Worm (Caenorhabditis elegans) whole organism, early embryonic: Measurements from ENCODE around the gene mogs-1.

Experiments
- B0310.2 ChIP-seq: sonication (generic microtip); optimal IDR thresholded peaks from 2 replicates; lab custom pipeline; 2016; ENCODE audit warnings: mild to moderate bottlenecking, missing genetic modification characterization, missing compliant biosample characterization
- F13C5.2 ChIP-seq: sonication (generic microtip); optimal IDR thresholded peaks from 2 replicates; lab custom pipeline; 2017; ENCODE audit warnings: mild to moderate bottlenecking, missing genetic modification characterization, inconsistent platforms, missing compliant biosample characterization
- ama-1 ChIP-seq: fragments of 150-350 bp; optimal IDR thresholded peaks from 2 replicates; lab custom pipeline; 2014
- ceh-13 ChIP-seq: fragments of 200-800 bp; sonication (Bioruptor generic); optimal IDR thresholded peaks from 2 replicates; lab custom pipeline; 2018; ENCODE audit warnings: mild to moderate bottlenecking, missing genetic modification characterization, missing compliant biosample characterization
- flt-1 ChIP-seq: fragments of 200-800 bp; sonication (Bioruptor generic); IDR thresholded peaks from 2 replicates; pipeline ENCODE4 v1.3.6; 2022; ENCODE audit warnings: missing genetic modification characterization, missing compliant biosample characterization
- hmbx-1 ChIP-seq: sonication (generic microtip); optimal IDR thresholded peaks from 2 replicates; lab custom pipeline; 2016; ENCODE audit warnings: mild to moderate bottlenecking, missing genetic modification characterization, missing compliant biosample characterization
- hnd-1 ChIP-seq: sonication (generic microtip); optimal IDR thresholded peaks from 2 replicates; lab custom pipeline; 2016; ENCODE audit warnings: missing genetic modification characterization, missing compliant biosample characterization
- scrt-1 ChIP-seq: fragments of 200-800 bp; sonication (Bioruptor generic); IDR thresholded peaks from 2 replicates; pipeline ENCODE4 v1.3.6; 2022; ENCODE audit warnings: missing genetic modification characterization, missing compliant biosample characterization
- sea-1 ChIP-seq: fragments of 200-800 bp; sonication (Bioruptor generic); conservative IDR thresholded peaks from 2 replicates; pipeline ENCODE4 v1.3.6; 2022; ENCODE audit warnings: missing genetic modification characterization, missing compliant biosample characterization

DNA sequence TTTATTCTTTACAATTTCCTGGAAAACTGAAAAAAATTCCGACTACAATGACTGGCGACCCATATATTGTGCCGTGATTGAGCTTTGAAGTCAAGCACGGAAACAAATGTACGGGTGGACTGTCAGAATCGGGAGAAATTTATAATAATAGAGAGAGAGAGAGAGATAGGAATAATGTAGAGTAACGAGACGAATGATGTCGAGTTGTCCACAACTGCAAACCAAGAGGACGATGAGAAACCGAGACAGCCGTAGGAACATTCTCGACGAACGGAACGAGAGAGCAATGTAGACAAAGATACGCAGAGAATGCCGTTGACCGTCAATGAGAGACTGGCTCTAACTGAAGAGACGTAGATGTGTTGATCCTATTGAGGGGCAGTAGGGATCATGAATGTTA is 5.8 kb upstream of the mogs-1 start:
- no peak for TF ChIP-seq hnd-1 (tag; lab: Kevin White, UChicago)
- no peak for TF ChIP-seq hmbx-1 (tag; lab: Kevin White, UChicago)
- no peak for TF ChIP-seq scrt-1 (GFP tag; lab: Robert Waterston, UW)
- peak; percentile 88 for TF ChIP-seq ama-1 (lab: Kevin White, UChicago)
- TF ChIP-seq B0310.2 = no peak
- no peak for TF ChIP-seq F13C5.2 (tag; lab: Kevin White, UChicago)
- peak; percentile 20; the same call in 1 of the 2 replicates for TF ChIP-seq flt-1 (GFP tag; lab: Robert Waterston, UW)
- TF ChIP-seq sea-1 (GFP tag; lab: Robert Waterston, UW) = no peak
- TF ChIP-seq ceh-13 (GFP tag; lab: Kevin White, UChicago) = no peak
